Fruit fly (Drosophila melanogaster) whole organism, embryonic: ENCODE results near the gene CG32313.
A peak's percentile ranks its signal among the peaks of the same experiment; 100 is the strongest.

Experiments
- C15 ChIP-seq: fragments of 200-800 bp; sonication (Bioruptor generic); IDR thresholded peaks from 3 replicates; pipeline ENCODE4 v1.3.6; 2022; ENCODE audit warnings: missing biosample characterization, missing genetic modification characterization
- CG11695 ChIP-seq: fragments of 200-800 bp; sonication (Bioruptor generic); IDR thresholded peaks from 3 replicates; pipeline ENCODE4 v1.3.6; 2022; ENCODE audit warnings: missing biosample characterization, missing genetic modification characterization
- CG12071 ChIP-seq: fragments of 200-800 bp; sonication (Bioruptor generic); optimal IDR thresholded peaks from 3 replicates; lab custom pipeline; 2018; ENCODE audit warnings: missing biosample characterization, mild to moderate bottlenecking, missing genetic modification characterization
- CG12155 ChIP-seq: fragments of 200-800 bp; sonication (Bioruptor generic); optimal IDR thresholded peaks from 3 replicates; lab custom pipeline; 2016; ENCODE audit warnings: missing biosample characterization, missing genetic modification characterization
- CG12236 ChIP-seq: fragments of 200-800 bp; sonication (Bioruptor generic); optimal IDR thresholded peaks from 2 replicates; lab custom pipeline; 2016; ENCODE audit warnings: missing biosample characterization, missing genetic modification characterization
- CG14014 ChIP-seq: fragments of 200-800 bp; sonication (Bioruptor generic); IDR thresholded peaks from 2 replicates; pipeline ENCODE4 v1.3.6; 2022; ENCODE audit warnings: missing biosample characterization, missing genetic modification characterization
- CG14050 ChIP-seq: fragments of 200-800 bp; sonication (Bioruptor generic); IDR thresholded peaks from 3 replicates; pipeline ENCODE4 v1.3.6; 2022; ENCODE audit warnings: missing biosample characterization, missing genetic modification characterization
- CG14860 ChIP-seq: fragments of 200-800 bp; sonication (Bioruptor generic); IDR thresholded peaks from 3 replicates; pipeline ENCODE4 v1.3.6; 2022; ENCODE audit warnings: missing biosample characterization, missing genetic modification characterization; ENCODE audit not compliant: partially characterized antibody
- CG15514 ChIP-seq: fragments of 200-800 bp; sonication (Bioruptor generic); optimal IDR thresholded peaks from 3 replicates; lab custom pipeline; 2017; ENCODE audit warnings: missing biosample characterization, missing genetic modification characterization, mild to moderate bottlenecking, moderate library complexity, missing genetic modification reagents
- CG1602 ChIP-seq: fragments of 200-800 bp; sonication (Bioruptor generic); optimal IDR thresholded peaks from 3 replicates; lab custom pipeline; 2016; ENCODE audit warnings: missing biosample characterization, missing genetic modification characterization
- CG18476 ChIP-seq: fragments of 200-800 bp; sonication (Bioruptor generic); optimal IDR thresholded peaks from 2 replicates; lab custom pipeline; 2016; ENCODE audit warnings: missing biosample characterization, mild to moderate bottlenecking, missing genetic modification characterization
- CG32772 ChIP-seq: fragments of 200-800 bp; sonication (Bioruptor generic); IDR thresholded peaks from 2 replicates; pipeline ENCODE4 v1.3.6; 2022; ENCODE audit warnings: missing biosample characterization, missing genetic modification characterization
- CG3838 ChIP-seq: fragments of 200-800 bp; sonication (Bioruptor generic); optimal IDR thresholded peaks from 3 replicates; lab custom pipeline; 2016; ENCODE audit warnings: missing biosample characterization, missing genetic modification characterization
- CG3847 ChIP-seq: fragments of 200-800 bp; sonication (Bioruptor generic); IDR thresholded peaks from 2 replicates; pipeline ENCODE4 v1.3.6; 2022; ENCODE audit warnings: missing biosample characterization, missing genetic modification characterization
- CG4282 ChIP-seq: fragments of 200-800 bp; sonication (Bioruptor generic); optimal IDR thresholded peaks from 2 replicates; lab custom pipeline; 2016; ENCODE audit warnings: missing biosample characterization, missing genetic modification characterization
- CG6683 ChIP-seq: fragments of 200-800 bp; sonication (Bioruptor generic); optimal IDR thresholded peaks from 2 replicates; lab custom pipeline; 2017; ENCODE audit warnings: missing biosample characterization, mild to moderate bottlenecking, missing genetic modification characterization, missing genetic modification reagents
- CG7839 ChIP-seq: fragments of 200-800 bp; sonication (Bioruptor generic); optimal IDR thresholded peaks from 3 replicates; lab custom pipeline; 2018; ENCODE audit warnings: missing biosample characterization, mild to moderate bottlenecking, missing genetic modification characterization, moderate library complexity
- CG9437 ChIP-seq: fragments of 200-800 bp; sonication (Bioruptor generic); optimal IDR thresholded peaks from 2 replicates; lab custom pipeline; 2018; ENCODE audit warnings: missing biosample characterization, mild to moderate bottlenecking, missing genetic modification characterization
- D19B ChIP-seq: fragments of 200-800 bp; sonication (Bioruptor generic); optimal IDR thresholded peaks from 2 replicates; lab custom pipeline; 2017; ENCODE audit warnings: missing biosample characterization, mild to moderate bottlenecking, missing genetic modification characterization
- Doc3 ChIP-seq: fragments of 200-800 bp; sonication (Bioruptor generic); IDR thresholded peaks from 3 replicates; pipeline ENCODE4 v1.3.6; 2022; ENCODE audit warnings: missing biosample characterization, missing genetic modification characterization; ENCODE audit not compliant: partially characterized antibody
- Drgx ChIP-seq: fragments of 200-800 bp; sonication (Bioruptor generic); IDR thresholded peaks from 2 replicates; pipeline ENCODE4 v1.3.6; 2022; ENCODE audit warnings: missing biosample characterization, missing genetic modification characterization
- HLH54F ChIP-seq: fragments of 200-800 bp; sonication (Bioruptor generic); optimal IDR thresholded peaks from 3 replicates; lab custom pipeline; 2016; ENCODE audit warnings: missing biosample characterization, missing genetic modification characterization
- Jarid2 ChIP-seq: fragments of 200-800 bp; sonication (Bioruptor generic); optimal IDR thresholded peaks from 3 replicates; lab custom pipeline; 2017; ENCODE audit warnings: mild to moderate bottlenecking, missing biosample characterization, missing genetic modification reagents, missing genetic modification characterization
- Kr ChIP-seq: fragments of 200-800 bp; sonication (Bioruptor generic); optimal IDR thresholded peaks from 2 replicates; lab custom pipeline; 2017; ENCODE audit warnings: missing biosample characterization, mild to moderate bottlenecking, missing genetic modification characterization
- Lpt ChIP-seq: fragments of >200 bp; optimal IDR thresholded peaks from 2 replicates; lab custom pipeline; 2018; ENCODE audit warnings: missing biosample characterization, missing genetic modification characterization
- Med ChIP-seq: fragments of 200-800 bp; sonication (Bioruptor generic); peaks from one replicate; lab custom pipeline; 2016; ENCODE audit warnings: missing biosample characterization, missing genetic modification characterization, mild to moderate bottlenecking, inconsistent platforms, moderate library complexity
- Oaz ChIP-seq: fragments of 200-800 bp; sonication (Bioruptor generic); IDR thresholded peaks from 2 replicates; pipeline ENCODE4 v1.3.6; 2022; ENCODE audit warnings: missing biosample characterization, missing genetic modification characterization
- Opbp ChIP-seq: fragments of 200-800 bp; sonication (Bioruptor generic); IDR thresholded peaks from 3 replicates; pipeline ENCODE4 v1.3.6; 2022; ENCODE audit warnings: missing biosample characterization, missing genetic modification characterization; ENCODE audit not compliant: partially characterized antibody
- Pdp1 ChIP-seq, 2 experiments: fragments of 200-800 bp; sonication (Bioruptor generic); optimal IDR thresholded peaks; 3 replicates each; lab custom pipeline; 2016; ENCODE audit warnings: missing biosample characterization in 2 of 2, missing genetic modification characterization in 2 of 2, mild to moderate bottlenecking in 1 of 2, moderate library complexity in 1 of 2
- Sox100B ChIP-seq: fragments of 200-800 bp; sonication (Bioruptor generic); optimal IDR thresholded peaks from 3 replicates; lab custom pipeline; 2018; ENCODE audit warnings: missing biosample characterization, mild to moderate bottlenecking, missing genetic modification characterization
- Trl ChIP-seq, 3 experiments: fragments of >200 bp in 2 of 3; fragments of 200-800 bp in 1 of 3; sonication (Bioruptor generic) in 1 of 3; optimal IDR thresholded peaks; 2 replicates in 1 of 3; 3 replicates in 2 of 3; lab custom pipeline; 2016 to 2017; ENCODE audit warnings: missing biosample characterization in 1 of 3, missing genetic modification characterization in 1 of 3
- cg ChIP-seq: fragments of 200-800 bp; sonication (Bioruptor generic); optimal IDR thresholded peaks from 3 replicates; lab custom pipeline; 2019; ENCODE audit warnings: missing biosample characterization, mild to moderate bottlenecking, missing genetic modification characterization, moderate library complexity
- chinmo ChIP-seq: fragments of 200-800 bp; sonication (Bioruptor generic); IDR thresholded peaks from 4 replicates; pipeline ENCODE4 v1.3.6; 2022; ENCODE audit warnings: missing biosample characterization, missing genetic modification characterization; ENCODE audit not compliant: partially characterized antibody
- ewg ChIP-seq: fragments of 200-800 bp; sonication (Bioruptor generic); optimal IDR thresholded peaks from 3 replicates; lab custom pipeline; 2017; ENCODE audit warnings: mild to moderate bottlenecking, missing biosample characterization, missing genetic modification reagents, missing genetic modification characterization
- eyg ChIP-seq: fragments of 200-800 bp; sonication (Bioruptor generic); optimal IDR thresholded peaks from 3 replicates; lab custom pipeline; 2016; ENCODE audit warnings: missing biosample characterization, missing genetic modification characterization
- gem ChIP-seq: fragments of 200-800 bp; sonication (Bioruptor generic); optimal IDR thresholded peaks from 2 replicates; lab custom pipeline; 2019; ENCODE audit warnings: missing biosample characterization, mild to moderate bottlenecking, missing genetic modification characterization, moderate library complexity
- gt ChIP-seq: fragments of 200-800 bp; sonication (Bioruptor generic); IDR thresholded peaks from 2 replicates; pipeline ENCODE4 v1.3.6; 2022; ENCODE audit warnings: missing biosample characterization, missing genetic modification characterization
- lab ChIP-seq: fragments of 200-800 bp; sonication (Bioruptor generic); optimal IDR thresholded peaks from 3 replicates; lab custom pipeline; 2017; ENCODE audit warnings: missing biosample characterization, missing genetic modification characterization, mild to moderate bottlenecking, moderate library complexity, missing genetic modification reagents
- lbe ChIP-seq: fragments of 200-800 bp; sonication (Bioruptor generic); optimal IDR thresholded peaks from 2 replicates; lab custom pipeline; 2016; ENCODE audit warnings: missing biosample characterization, mild to moderate bottlenecking, missing genetic modification characterization
- lmd ChIP-seq: fragments of 200-800 bp; sonication (Bioruptor generic); IDR thresholded peaks from 2 replicates; pipeline ENCODE4 v1.3.6; 2022; ENCODE audit warnings: missing biosample characterization, missing genetic modification characterization
- lov ChIP-seq, 2 experiments: fragments of 200-800 bp in 1 of 2; fragments of >200 bp in 1 of 2; sonication (Bioruptor generic) in 1 of 2; IDR thresholded peaks in 1 of 2; optimal IDR thresholded peaks in 1 of 2; 2 replicates in 1 of 2; 3 replicates in 1 of 2; pipeline versions ENCODE4 v1.3.6 to Lab custom; 2017 to 2022; ENCODE audit warnings: missing biosample characterization in 1 of 2, missing genetic modification characterization in 1 of 2
- nerfin-1 ChIP-seq: fragments of 200-800 bp; sonication (Bioruptor generic); optimal IDR thresholded peaks from 3 replicates; lab custom pipeline; 2019; ENCODE audit warnings: missing biosample characterization, mild to moderate bottlenecking, missing genetic modification characterization, moderate library complexity
- otp ChIP-seq: fragments of 200-800 bp; sonication (Bioruptor generic); IDR thresholded peaks from 3 replicates; pipeline ENCODE4, ENCODE4 v1.3.6; 2022; ENCODE audit warnings: missing biosample characterization, missing genetic modification characterization
- run ChIP-seq: fragments of 200-800 bp; sonication (Bioruptor generic); optimal IDR thresholded peaks from 3 replicates; lab custom pipeline; 2018; ENCODE audit warnings: missing biosample characterization, mild to moderate bottlenecking, missing genetic modification characterization
- seq ChIP-seq: fragments of 200-800 bp; sonication (Bioruptor generic); IDR thresholded peaks from 2 replicates; pipeline ENCODE4 v1.3.6; 2022; ENCODE audit warnings: missing biosample characterization, missing genetic modification characterization
- sob ChIP-seq: fragments of 200-800 bp; sonication (Bioruptor generic); IDR thresholded peaks from 2 replicates; pipeline ENCODE4 v1.3.6; 2022; ENCODE audit warnings: missing biosample characterization, missing genetic modification characterization
- sr ChIP-seq: fragments of 200-800 bp; sonication (Bioruptor generic); IDR thresholded peaks from 3 replicates; pipeline ENCODE4 v1.3.6; 2022; ENCODE audit warnings: missing biosample characterization, missing genetic modification characterization
- tap ChIP-seq: fragments of 200-800 bp; optimal IDR thresholded peaks from 3 replicates; lab custom pipeline; 2019; ENCODE audit warnings: missing biosample characterization, mild to moderate bottlenecking, missing genetic modification characterization, moderate library complexity
- ttk ChIP-seq: fragments of 200-800 bp; sonication (Bioruptor generic); IDR thresholded peaks from 2 replicates; pipeline ENCODE4 v2.1.2; 2022; ENCODE audit warnings: missing biosample characterization, missing genetic modification characterization
- wek ChIP-seq: fragments of 200-800 bp; sonication (Bioruptor generic); optimal IDR thresholded peaks from 3 replicates; lab custom pipeline; 2018; ENCODE audit warnings: missing biosample characterization, mild to moderate bottlenecking, missing genetic modification characterization, moderate library complexity

CG32313 gene

dm6 chr3L:1577338-1577737, 31.8 kb upstream of the CG32313 start:
- TF ChIP-seq Doc3 (GFP tag; lab: Robert Waterston, UW) (0 out of 3 replicates have a peak, but pooled peaks have one; percentile 17), CG15514 (GFP tag; lab: Kevin White, UChicago) (peak; percentile 9), otp (no peak), Sox100B (no peak), Oaz (no peak), CG9437 (GFP tag; lab: Kevin White, UChicago) (no peak), Opbp (GFP tag; lab: Robert Waterston, UW) (no peak), lab (GFP tag; lab: Kevin White, UChicago) (no peak), CG6683 (no peak), CG18476 (GFP tag; lab: Kevin White, UChicago) (no peak), eyg (GFP tag; lab: Kevin White, UChicago) (no peak), CG7839 (no peak), CG1602 (no peak), CG14050 (GFP tag; lab: Robert Waterston, UW) (no peak), ttk (GFP tag; lab: Robert Waterston, UW) (no peak), CG3847 (no peak), CG3838 (GFP tag; lab: Kevin White, UChicago) (no peak), lov (optimal IDR thresholded peaks at IDR 0.05; lab: Kevin White, UChicago) (no peak), lov (GFP tag; IDR thresholded peaks at IDR 0.05; lab: Robert Waterston, UW) (no peak), Drgx (GFP tag; lab: Robert Waterston, UW) (peak; percentile 37; the same call in 1 of the 2 replicates), CG12155 (GFP tag; lab: Kevin White, UChicago) (no peak), gt (GFP tag; lab: Robert Waterston, UW) (no peak), gem (tag; lab: Kevin White, UChicago) (no peak), run (tag; lab: Kevin White, UChicago) (no peak), chinmo (GFP tag; lab: Robert Waterston, UW) (0 out of 4 replicates have a peak, but pooled peaks have one; percentile 36), CG12236 (no peak), Lpt (GFP tag; lab: Kevin White, UChicago) (no peak), ewg (GFP tag; lab: Kevin White, UChicago) (peak; percentile 85), CG32772 (GFP tag; lab: Robert Waterston, UW) (no peak), Pdp1 (GFP tag; optimal IDR thresholded peaks at IDR 0.05; lab: Kevin White, UChicago) (peak in 1 of 2 experiments; percentile 46), HLH54F (no peak), Kr (GFP tag; lab: Kevin White, UChicago) (no peak), wek (GFP tag; lab: Kevin White, UChicago) (no peak), Jarid2 (GFP tag; lab: Kevin White, UChicago) (peak; percentile 9), cg (peak; percentile 66), Trl (optimal IDR thresholded peaks at IDR 0.05; lab: Kevin White, UChicago) (peak; percentile 39 to 42), Trl (GFP tag; optimal IDR thresholded peaks at IDR 0.05; lab: Kevin White, UChicago) (no peak), CG11695 (GFP tag; lab: Robert Waterston, UW) (no peak), seq (GFP tag; lab: Robert Waterston, UW) (peak; percentile 75), CG14014 (GFP tag; lab: Robert Waterston, UW) (no peak), CG4282 (GFP tag; lab: Kevin White, UChicago) (no peak), nerfin-1 (tag; lab: Kevin White, UChicago) (peak; percentile 14), lbe (GFP tag; lab: Kevin White, UChicago) (no peak), sob (GFP tag; lab: Robert Waterston, UW) (0 out of 2 replicates have a peak, but pooled peaks have one; percentile 10), CG12071 (GFP tag; lab: Kevin White, UChicago) (no peak), D19B (GFP tag; lab: Kevin White, UChicago) (no peak), Med (GFP tag; lab: Kevin White, UChicago) (peak; percentile 43), tap (tag; lab: Kevin White, UChicago) (no peak), lmd (GFP tag; lab: Robert Waterston, UW) (no peak), C15 (no peak), sr (GFP tag; lab: Robert Waterston, UW) (peak; percentile 30; the same call in 1 of the 3 replicates), CG14860 (no peak)
